Fruit fly (Drosophila melanogaster) whole organism, prepupa: ENCODE measurements around the gene Hipk.

ENCODE experiments used
- Blimp-1 ChIP-seq: fragments of 200-800 bp; sonication (Bioruptor generic); optimal IDR thresholded peaks from 3 replicates; lab custom pipeline; 2017; ENCODE audit warnings: missing biosample characterization, missing genetic modification characterization, mild to moderate bottlenecking, moderate library complexity, missing genetic modification reagents
- CG10631 ChIP-seq: fragments of 200-800 bp; sonication (Bioruptor generic); optimal IDR thresholded peaks from 2 replicates; lab custom pipeline; 2016; ENCODE audit warnings: missing biosample characterization, missing genetic modification characterization
- CG11762 ChIP-seq: fragments of 200-800 bp; sonication (Bioruptor generic); optimal IDR thresholded peaks from 3 replicates; lab custom pipeline; 2016; ENCODE audit warnings: missing biosample characterization, missing genetic modification characterization; ENCODE audit not compliant: insufficient read depth
- CG11902 ChIP-seq: fragments of 200-800 bp; sonication (Bioruptor generic); optimal IDR thresholded peaks from 3 replicates; lab custom pipeline; 2016; ENCODE audit warnings: missing biosample characterization, missing genetic modification characterization
- CG15336 ChIP-seq: fragments of 200-800 bp; sonication (Bioruptor generic); IDR thresholded peaks from 2 replicates; pipeline ENCODE4 v1.3.6; 2022; ENCODE audit warnings: missing biosample characterization, missing genetic modification characterization
- CG1621 ChIP-seq: fragments of 200-800 bp; sonication (Bioruptor generic); optimal IDR thresholded peaks from 3 replicates; lab custom pipeline; 2018; ENCODE audit warnings: missing biosample characterization, mild to moderate bottlenecking, missing genetic modification characterization
- CG3032 ChIP-seq: fragments of 200-800 bp; optimal IDR thresholded peaks from 2 replicates; lab custom pipeline; 2019; ENCODE audit warnings: missing biosample characterization, mild to moderate bottlenecking, missing genetic modification characterization, moderate library complexity
- CG31627 ChIP-seq: fragments of 200-800 bp; sonication (Bioruptor generic); optimal IDR thresholded peaks from 3 replicates; lab custom pipeline; 2016; ENCODE audit warnings: missing biosample characterization, missing genetic modification characterization
- CG32006 ChIP-seq: fragments of 200-800 bp; sonication (Bioruptor generic); optimal IDR thresholded peaks from 3 replicates; lab custom pipeline; 2017; ENCODE audit warnings: missing biosample characterization, mild to moderate bottlenecking, missing genetic modification characterization
- CG34406 ChIP-seq: fragments of 200-800 bp; sonication (Bioruptor generic); optimal IDR thresholded peaks from 3 replicates; lab custom pipeline; 2016; ENCODE audit warnings: missing biosample characterization, missing genetic modification characterization
- CG3919 ChIP-seq: fragments of 200-800 bp; sonication (Bioruptor generic); optimal IDR thresholded peaks from 3 replicates; lab custom pipeline; 2016; ENCODE audit warnings: missing biosample characterization, missing genetic modification characterization
- CG4318 ChIP-seq: fragments of 200-800 bp; sonication (Bioruptor generic); optimal IDR thresholded peaks from 3 replicates; lab custom pipeline; 2017; ENCODE audit warnings: missing biosample characterization, mild to moderate bottlenecking, missing genetic modification characterization
- CG6792 ChIP-seq: fragments of 200-800 bp; sonication (Bioruptor generic); optimal IDR thresholded peaks from 3 replicates; lab custom pipeline; 2016; ENCODE audit warnings: missing biosample characterization, missing genetic modification characterization
- CG6808 ChIP-seq: fragments of 200-800 bp; sonication (Bioruptor generic); optimal IDR thresholded peaks from 3 replicates; lab custom pipeline; 2017; ENCODE audit warnings: missing biosample characterization, missing genetic modification characterization, mild to moderate bottlenecking, moderate library complexity, missing genetic modification reagents
- CG8119 ChIP-seq: fragments of 200-800 bp; sonication (Bioruptor generic); IDR thresholded peaks from 3 replicates; pipeline ENCODE4 v1.3.6; 2022; ENCODE audit warnings: missing biosample characterization, missing genetic modification characterization
- CG8319 ChIP-seq: fragments of 200-800 bp; sonication (Bioruptor generic); optimal IDR thresholded peaks from 3 replicates; lab custom pipeline; 2016; ENCODE audit warnings: missing biosample characterization, missing genetic modification characterization
- CG8632 ChIP-seq: fragments of 200-800 bp; sonication (Bioruptor generic); optimal IDR thresholded peaks from 3 replicates; lab custom pipeline; 2016; ENCODE audit warnings: missing biosample characterization, missing genetic modification characterization
- CG9139 ChIP-seq: fragments of 200-800 bp; sonication (Bioruptor generic); optimal IDR thresholded peaks from 3 replicates; lab custom pipeline; 2017; ENCODE audit warnings: missing biosample characterization, mild to moderate bottlenecking, missing genetic modification characterization
- Eip75B ChIP-seq: fragments of 200-800 bp; sonication (Bioruptor generic); optimal IDR thresholded peaks from 3 replicates; lab custom pipeline; 2016; ENCODE audit warnings: missing biosample characterization, missing genetic modification characterization
- Eip78C ChIP-seq: fragments of 200-800 bp; sonication (Bioruptor generic); peaks from one replicate; lab custom pipeline; 2016; ENCODE audit warnings: missing biosample characterization, missing genetic modification characterization
- Eip93F ChIP-seq: fragments of 200-800 bp; sonication (Bioruptor generic); optimal IDR thresholded peaks from 2 replicates; lab custom pipeline; 2016; ENCODE audit warnings: missing biosample characterization, mild to moderate bottlenecking, missing genetic modification characterization
- Ets21C ChIP-seq: fragments of 200-800 bp; sonication (Bioruptor generic); optimal IDR thresholded peaks from 3 replicates; lab custom pipeline; 2016; ENCODE audit warnings: missing biosample characterization, missing genetic modification characterization
- Ets96B ChIP-seq: fragments of 200-800 bp; optimal IDR thresholded peaks from 2 replicates; lab custom pipeline; 2019; ENCODE audit warnings: missing biosample characterization, mild to moderate bottlenecking, missing genetic modification characterization, moderate library complexity
- Gug ChIP-seq: fragments of 200-800 bp; sonication (Bioruptor generic); IDR thresholded peaks from 2 replicates; pipeline ENCODE4 v1.3.6; 2022; ENCODE audit warnings: missing biosample characterization, missing genetic modification characterization
- Hr38 ChIP-seq: sonication (Bioruptor generic); optimal IDR thresholded peaks from 2 replicates; lab custom pipeline; 2016; ENCODE audit warnings: missing biosample characterization, missing genetic modification characterization
- Hr39 ChIP-seq: fragments of 200-800 bp; sonication (Bioruptor generic); optimal IDR thresholded peaks from 2 replicates; lab custom pipeline; 2016; ENCODE audit warnings: missing biosample characterization, missing genetic modification characterization
- Hr4 ChIP-seq: fragments of 200-800 bp; sonication (Bioruptor generic); optimal IDR thresholded peaks from 3 replicates; lab custom pipeline; 2016; ENCODE audit warnings: missing biosample characterization, missing genetic modification characterization
- Lpt ChIP-seq: fragments of 200-800 bp; sonication (Bioruptor generic); optimal IDR thresholded peaks from 3 replicates; lab custom pipeline; 2016; ENCODE audit warnings: missing biosample characterization, missing genetic modification characterization
- Met ChIP-seq: fragments of 200-800 bp; sonication (Bioruptor generic); optimal IDR thresholded peaks from 3 replicates; lab custom pipeline; 2016; ENCODE audit warnings: missing biosample characterization, missing genetic modification characterization
- OdsH ChIP-seq: fragments of 200-800 bp; sonication (Bioruptor generic); optimal IDR thresholded peaks from 3 replicates; lab custom pipeline; 2016; ENCODE audit warnings: missing biosample characterization, missing genetic modification characterization
- Smox ChIP-seq: fragments of 200-800 bp; sonication (Bioruptor generic); optimal IDR thresholded peaks from 3 replicates; lab custom pipeline; 2016; ENCODE audit warnings: missing biosample characterization, missing genetic modification characterization
- Sox102F ChIP-seq: fragments of 200-800 bp; sonication (Bioruptor generic); optimal IDR thresholded peaks from 2 replicates; lab custom pipeline; 2016; ENCODE audit warnings: missing biosample characterization, mild to moderate bottlenecking, missing genetic modification characterization
- Sox14 ChIP-seq: fragments of 200-800 bp; sonication (Bioruptor generic); optimal IDR thresholded peaks from 3 replicates; lab custom pipeline; 2016; ENCODE audit warnings: missing biosample characterization, missing genetic modification characterization
- Sox15 ChIP-seq: fragments of 200-800 bp; sonication (Bioruptor generic); optimal IDR thresholded peaks from 3 replicates; lab custom pipeline; 2016; ENCODE audit warnings: missing biosample characterization, missing genetic modification characterization
- achi ChIP-seq: fragments of 200-800 bp; sonication (Bioruptor generic); optimal IDR thresholded peaks from 3 replicates; lab custom pipeline; 2016; ENCODE audit warnings: missing biosample characterization, missing genetic modification characterization
- acj6 ChIP-seq: fragments of 200-800 bp; sonication (Bioruptor generic); optimal IDR thresholded peaks from 3 replicates; lab custom pipeline; 2016; ENCODE audit warnings: missing biosample characterization, missing genetic modification characterization
- cyc ChIP-seq: fragments of 200-800 bp; sonication (Bioruptor generic); optimal IDR thresholded peaks from 3 replicates; lab custom pipeline; 2016; ENCODE audit warnings: missing biosample characterization, missing genetic modification characterization
- dac ChIP-seq: fragments of 200-800 bp; sonication (Bioruptor generic); optimal IDR thresholded peaks from 2 replicates; lab custom pipeline; 2017; ENCODE audit warnings: missing biosample characterization, mild to moderate bottlenecking, missing genetic modification characterization
- eg ChIP-seq: fragments of 200-800 bp; sonication (Bioruptor generic); IDR thresholded peaks from 3 replicates; pipeline ENCODE4 v1.3.6; 2022; ENCODE audit warnings: missing biosample characterization, missing genetic modification characterization
- esn ChIP-seq: fragments of 200-800 bp; sonication (Bioruptor generic); optimal IDR thresholded peaks from 2 replicates; lab custom pipeline; 2016; ENCODE audit warnings: missing biosample characterization, mild to moderate bottlenecking, missing genetic modification characterization, moderate library complexity
- fd59A ChIP-seq: fragments of 200-800 bp; sonication (Bioruptor generic); optimal IDR thresholded peaks from 2 replicates; lab custom pipeline; 2017; ENCODE audit warnings: missing biosample characterization, mild to moderate bottlenecking, missing genetic modification characterization, missing genetic modification reagents
- fd85E ChIP-seq: fragments of 200-800 bp; sonication (Bioruptor generic); optimal IDR thresholded peaks from 3 replicates; lab custom pipeline; 2016; ENCODE audit warnings: missing biosample characterization, missing genetic modification characterization
- lz ChIP-seq: fragments of 200-800 bp; sonication (Bioruptor generic); optimal IDR thresholded peaks from 3 replicates; lab custom pipeline; 2016; ENCODE audit warnings: missing biosample characterization, missing genetic modification characterization
- net ChIP-seq: fragments of 200-800 bp; sonication (Bioruptor generic); optimal IDR thresholded peaks from 3 replicates; lab custom pipeline; 2016; ENCODE audit warnings: missing biosample characterization, missing genetic modification characterization
- salr ChIP-seq, 2 experiments: fragments of 200-800 bp; sonication (Bioruptor generic); optimal IDR thresholded peaks; 3 replicates each; lab custom pipeline; 2016 to 2018; ENCODE audit warnings: missing biosample characterization in 2 of 2, missing genetic modification characterization in 2 of 2, mild to moderate bottlenecking in 1 of 2
- spab ChIP-seq: fragments of 200-800 bp; sonication (Bioruptor generic); optimal IDR thresholded peaks from 2 replicates; lab custom pipeline; 2017; ENCODE audit warnings: missing biosample characterization, mild to moderate bottlenecking, missing genetic modification characterization, missing genetic modification reagents
- ss ChIP-seq, 2 experiments: fragments of 200-800 bp; sonication (Bioruptor generic); optimal IDR thresholded peaks; 2 replicates in 1 of 2; 3 replicates in 1 of 2; lab custom pipeline; 2017 to 2018; ENCODE audit warnings: mild to moderate bottlenecking in 2 of 2, missing biosample characterization in 2 of 2, missing genetic modification characterization in 2 of 2, moderate library complexity in 1 of 2
- svp ChIP-seq: fragments of 200-800 bp; sonication (Bioruptor generic); peaks from one replicate; lab custom pipeline; 2016; ENCODE audit warnings: missing biosample characterization, missing genetic modification characterization
- topi ChIP-seq: fragments of 200-800 bp; sonication (Bioruptor generic); optimal IDR thresholded peaks from 3 replicates; lab custom pipeline; 2016; ENCODE audit warnings: missing biosample characterization, missing genetic modification characterization
- vri ChIP-seq: fragments of 200-800 bp; sonication (Bioruptor generic); optimal IDR thresholded peaks from 3 replicates; lab custom pipeline; 2016; ENCODE audit warnings: missing biosample characterization, mild to moderate bottlenecking, missing genetic modification characterization

Gene Hipk

dm6 chr3L:626498-627369, 83.9 kb downstream of the Hipk start:
- TF ChIP-seq lz (GFP tag; lab: Kevin White, UChicago), result peak; percentile 50
- peak; percentile 57 for TF ChIP-seq vri (GFP tag; lab: Kevin White, UChicago)
- TF ChIP-seq CG11762, result peak; percentile 45
- TF ChIP-seq fd59A, result peak; percentile 43
- TF ChIP-seq Smox (GFP tag; lab: Kevin White, UChicago), result peak; percentile 39
- TF ChIP-seq eg (GFP tag; lab: Robert Waterston, UW), result peak; percentile 94
- peak; percentile 82 for TF ChIP-seq CG8119
- peak; percentile 7 for TF ChIP-seq CG6792 (GFP tag; lab: Kevin White, UChicago)
- TF ChIP-seq CG3032 (tag; lab: Kevin White, UChicago), result peak; percentile 73
- peak; percentile 70 for TF ChIP-seq svp (GFP tag; lab: Kevin White, UChicago)
- peak; percentile 59 for TF ChIP-seq CG34406 (GFP tag; lab: Kevin White, UChicago)
- peak; percentile 7 for TF ChIP-seq Hr38 (GFP tag; lab: Kevin White, UChicago)
- peak; percentile 30 for TF ChIP-seq Sox15
- peak; percentile 92 for TF ChIP-seq CG9139 (GFP tag; lab: Kevin White, UChicago)
- peak; percentile 74 for TF ChIP-seq CG15336
- peak; percentile 27 for TF ChIP-seq Eip75B (GFP tag; lab: Kevin White, UChicago)
- TF ChIP-seq CG10631 (GFP tag; lab: Kevin White, UChicago), result peak; percentile 52
- peak; percentile 37 for TF ChIP-seq Sox14 (GFP tag; lab: Kevin White, UChicago)
- TF ChIP-seq CG6808 (GFP tag; lab: Kevin White, UChicago), result peak; percentile 87
- TF ChIP-seq Ets21C (GFP tag; lab: Kevin White, UChicago), result peak; percentile 17
- TF ChIP-seq CG32006, result peak; percentile 56
- TF ChIP-seq OdsH (GFP tag; lab: Kevin White, UChicago), result peak; percentile 24
- TF ChIP-seq CG31627 (GFP tag; lab: Kevin White, UChicago), result peak; percentile 52
- peak; percentile 71 for TF ChIP-seq CG3919
- peak; percentile 77 for TF ChIP-seq Gug
- peak; percentile 55 for TF ChIP-seq dac
- no peak for TF ChIP-seq fd85E (GFP tag; lab: Kevin White, UChicago)
- TF ChIP-seq CG8319 (GFP tag; lab: Kevin White, UChicago), result peak; percentile 24
- peak; percentile 50 for TF ChIP-seq Met (GFP tag; lab: Kevin White, UChicago)
- TF ChIP-seq cyc (GFP tag; lab: Kevin White, UChicago), result peak; percentile 28
- TF ChIP-seq Hr39 (GFP tag; lab: Kevin White, UChicago), result peak; percentile 57
- TF ChIP-seq Blimp-1, result peak; percentile 35
- TF ChIP-seq Ets96B (tag; lab: Kevin White, UChicago), result peak; percentile 68
- peak; percentile 58 for TF ChIP-seq achi
- TF ChIP-seq salr (GFP tag; optimal IDR thresholded peaks at IDR 0.05; lab: Kevin White, UChicago), result peak; percentile 42 to 80
- TF ChIP-seq Eip93F (GFP tag; lab: Kevin White, UChicago), result no peak
- peak; percentile 81 for TF ChIP-seq spab (GFP tag; lab: Kevin White, UChicago)
- TF ChIP-seq Lpt (GFP tag; lab: Kevin White, UChicago), result peak; percentile 87
- peak; percentile 57 for TF ChIP-seq Eip78C
- TF ChIP-seq Hr4 (GFP tag; lab: Kevin White, UChicago), result peak; percentile 51
- peak; percentile 75 for TF ChIP-seq net
- TF ChIP-seq ss (GFP tag; optimal IDR thresholded peaks at IDR 0.05; lab: Kevin White, UChicago), result peak; percentile 91 to 95
- TF ChIP-seq CG4318, result no peak
- peak; percentile 58 for TF ChIP-seq Sox102F
- TF ChIP-seq CG11902, result peak; percentile 23
- peak; percentile 27 for TF ChIP-seq CG8632 (GFP tag; lab: Kevin White, UChicago)
- peak; percentile 21 for TF ChIP-seq topi
- peak; percentile 85 for TF ChIP-seq CG1621 (tag; lab: Kevin White, UChicago)
- peak; percentile 41 for TF ChIP-seq acj6 (GFP tag; lab: Kevin White, UChicago)
- peak; percentile 28 for TF ChIP-seq esn (GFP tag; lab: Kevin White, UChicago)
